Fruit fly (Drosophila melanogaster) Kc167 (cell line): ENCODE data around the gene run.

Source experiments
- Myc ChIP-seq: fragments of >200 bp; optimal IDR thresholded peaks from 2 replicates; lab custom pipeline; 2017; ENCODE audit warnings: missing external identifiers
- Sin3A ChIP-seq: fragments of >200 bp; optimal IDR thresholded peaks from 2 replicates; lab custom pipeline; 2018; ENCODE audit warnings: missing external identifiers
- h ChIP-seq: fragments of >200 bp; optimal IDR thresholded peaks from 3 replicates; lab custom pipeline; 2018; ENCODE audit warnings: missing external identifiers
- insv ChIP-seq: fragments of >200 bp; optimal IDR thresholded peaks from 3 replicates; lab custom pipeline; 2018; ENCODE audit warnings: missing external identifiers
- psq ChIP-seq: fragments of >200 bp; optimal IDR thresholded peaks from 2 replicates; lab custom pipeline; 2017; ENCODE audit warnings: missing external identifiers
- ttk ChIP-seq: sonication (Bioruptor generic); optimal IDR thresholded peaks from 2 replicates; lab custom pipeline; 2017; ENCODE audit warnings: missing external identifiers

run gene

DNA sequence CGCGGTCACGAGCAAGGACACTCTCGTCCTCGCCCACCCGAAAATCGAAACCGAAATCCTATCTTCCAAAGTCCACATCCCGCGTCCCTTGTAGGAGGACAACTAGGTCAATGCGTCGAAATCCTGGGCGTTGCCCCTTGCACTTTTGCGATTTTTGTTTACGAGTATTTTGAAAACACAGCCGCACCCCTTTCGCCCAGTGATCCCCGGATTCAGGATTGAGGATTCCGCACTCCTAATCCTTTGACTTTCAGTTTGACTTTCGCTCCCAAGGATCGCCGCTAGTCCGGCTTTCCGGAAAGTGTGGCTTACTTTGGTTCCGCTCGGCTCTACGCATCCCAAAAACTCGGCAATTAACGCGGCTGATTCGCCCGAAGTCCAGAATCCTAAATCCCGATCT lies 10.1 kb upstream of the run start:
- TF ChIP-seq psq (lab: Kevin White, UChicago) (no peak), Sin3A (lab: Kevin White, UChicago) (no peak), h (no peak), ttk (no peak), insv (no peak), Myc (lab: Kevin White, UChicago) (no peak)

DNA sequence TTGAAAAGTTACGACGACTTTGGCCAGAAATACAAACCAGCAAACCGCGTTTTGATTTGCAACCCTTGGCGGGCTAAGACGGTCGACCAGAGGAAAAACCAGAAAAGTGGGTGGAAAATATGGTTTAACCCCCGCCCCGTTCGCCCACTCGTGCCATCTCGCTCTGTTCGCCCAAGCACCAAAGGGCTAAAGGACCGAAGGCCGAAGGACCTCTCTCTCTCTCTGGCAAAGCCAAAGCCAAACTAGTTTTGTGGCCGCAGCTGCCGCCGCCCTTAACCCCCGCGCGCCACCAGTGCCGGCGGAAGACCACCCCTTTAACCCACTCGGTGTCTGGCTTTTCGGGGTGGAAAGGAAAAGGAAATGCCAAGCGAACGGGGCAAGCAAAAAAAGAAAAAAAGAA lies 3.2 kb upstream of the run start:
- no peak for TF ChIP-seq h
- TF ChIP-seq insv: no peak
- no peak for TF ChIP-seq ttk
- no peak for TF ChIP-seq Myc (lab: Kevin White, UChicago)
- no peak for TF ChIP-seq Sin3A (lab: Kevin White, UChicago)

DNA sequence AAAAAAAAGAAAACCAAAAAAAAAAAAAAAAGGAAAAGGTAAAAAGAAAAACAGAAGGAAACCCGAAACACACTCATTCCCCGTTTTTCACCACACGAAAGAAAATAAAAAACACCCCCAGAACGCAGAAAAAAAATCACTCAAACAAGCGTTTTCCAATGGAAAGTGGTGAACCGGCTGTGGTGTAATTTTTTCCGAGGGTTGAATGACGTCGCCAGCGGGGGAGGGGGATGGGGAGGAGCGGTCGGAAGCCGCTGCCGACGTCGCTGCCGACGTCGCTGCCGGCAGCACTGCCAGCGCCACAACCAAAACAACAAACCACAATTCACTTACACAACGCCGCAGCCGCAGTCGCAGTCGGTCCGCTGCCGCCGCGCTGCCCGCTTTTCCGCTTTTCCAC lies 966 bp upstream of the run start:
- no peak for TF ChIP-seq Myc (lab: Kevin White, UChicago)
- TF ChIP-seq ttk: no peak
- TF ChIP-seq psq (lab: Kevin White, UChicago): no peak
- no peak for TF ChIP-seq h
- no peak for TF ChIP-seq Sin3A (lab: Kevin White, UChicago)
- no peak for TF ChIP-seq insv

DNA sequence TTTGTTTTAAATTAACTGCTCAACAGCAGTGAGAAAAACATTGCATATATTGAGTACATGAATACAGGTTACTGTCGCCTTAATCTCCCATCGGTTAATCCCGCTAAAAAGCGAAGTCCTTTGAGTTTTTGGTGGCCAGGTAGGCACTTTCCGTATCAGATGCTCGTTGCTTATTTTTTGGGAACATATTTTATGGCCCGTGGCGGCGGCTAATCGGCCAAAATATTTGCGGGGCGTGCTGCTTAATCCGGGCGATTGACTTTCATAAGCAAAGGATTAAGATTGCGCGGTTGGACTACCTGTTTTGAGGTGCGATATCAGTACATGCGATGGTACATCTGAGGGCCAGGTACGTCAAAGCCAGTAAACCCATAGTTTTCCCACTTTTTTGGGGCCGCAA lies 743 bp downstream of the run start:
- TF ChIP-seq psq (lab: Kevin White, UChicago): no peak
- TF ChIP-seq h: no peak
- TF ChIP-seq ttk: no peak
- no peak for TF ChIP-seq insv

dm6 chrX:20693814-20694452 lies 3.5 kb downstream of the run start:
- TF ChIP-seq insv (no peak), psq (lab: Kevin White, UChicago) (no peak), Sin3A (lab: Kevin White, UChicago) (no peak), ttk (no peak), Myc (lab: Kevin White, UChicago) (no peak), h (no peak)

DNA sequence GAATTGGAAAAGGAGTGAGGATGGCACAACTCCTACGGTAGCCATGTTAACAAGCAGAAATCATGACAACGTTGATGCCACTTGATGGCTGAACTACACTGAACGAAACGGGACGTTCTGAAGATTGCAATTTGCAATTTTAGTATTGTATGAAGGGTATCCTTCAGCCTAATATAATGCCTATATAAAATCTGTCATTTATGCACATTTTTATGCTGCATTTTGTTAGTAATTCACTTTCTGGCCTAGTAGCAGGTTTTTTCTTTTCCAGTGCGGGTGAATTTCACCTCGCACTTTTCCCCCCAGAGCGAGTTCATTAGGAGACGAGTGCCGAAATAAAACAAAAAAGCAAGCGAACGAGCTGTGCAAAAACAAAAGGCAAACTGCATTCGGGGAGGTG lies 12.4 kb downstream of the run start:
- TF ChIP-seq Myc (lab: Kevin White, UChicago) (no peak), insv (no peak), Sin3A (lab: Kevin White, UChicago) (no peak), h (no peak), psq (lab: Kevin White, UChicago) (no peak), ttk (no peak)

DNA sequence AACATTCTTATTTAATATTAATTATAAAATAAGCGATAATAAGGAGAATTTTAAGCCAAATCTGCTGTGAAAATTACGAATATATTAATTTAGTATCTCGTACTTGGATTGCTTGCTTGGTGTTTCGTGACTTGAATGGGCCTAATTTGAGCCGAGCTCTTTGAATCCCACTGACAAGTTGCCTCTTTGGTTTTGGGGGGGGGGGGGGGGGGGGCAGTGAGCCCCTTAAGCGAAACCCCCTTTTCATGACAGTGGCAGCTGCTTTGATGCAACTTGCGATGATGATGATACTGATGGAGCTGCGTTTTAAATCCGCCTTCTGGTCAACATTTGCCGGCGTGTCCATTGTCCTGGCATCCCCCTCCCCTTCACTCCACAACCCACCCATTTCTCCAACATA lies 13.9 kb downstream of the run start:
- TF ChIP-seq psq (lab: Kevin White, UChicago): no peak
- no peak for TF ChIP-seq ttk
- TF ChIP-seq Myc (lab: Kevin White, UChicago): no peak
- TF ChIP-seq h: no peak
- no peak for TF ChIP-seq insv
- no peak for TF ChIP-seq Sin3A (lab: Kevin White, UChicago)

- TF ChIP-seq psq (lab: Kevin White, UChicago) (no peak), Myc (lab: Kevin White, UChicago) (no peak), ttk (no peak), h (no peak), insv (no peak), Sin3A (lab: Kevin White, UChicago) (no peak)
Measured at dm6 chrX:20709682-20710081, 19.2 kb downstream of the run start.

- TF ChIP-seq ttk (no peak), psq (lab: Kevin White, UChicago) (no peak), h (no peak), Myc (lab: Kevin White, UChicago) (no peak), insv (no peak), Sin3A (lab: Kevin White, UChicago) (no peak)
Measured at dm6 chrX:20713317-20713716, 22.8 kb downstream of the run start.

DNA sequence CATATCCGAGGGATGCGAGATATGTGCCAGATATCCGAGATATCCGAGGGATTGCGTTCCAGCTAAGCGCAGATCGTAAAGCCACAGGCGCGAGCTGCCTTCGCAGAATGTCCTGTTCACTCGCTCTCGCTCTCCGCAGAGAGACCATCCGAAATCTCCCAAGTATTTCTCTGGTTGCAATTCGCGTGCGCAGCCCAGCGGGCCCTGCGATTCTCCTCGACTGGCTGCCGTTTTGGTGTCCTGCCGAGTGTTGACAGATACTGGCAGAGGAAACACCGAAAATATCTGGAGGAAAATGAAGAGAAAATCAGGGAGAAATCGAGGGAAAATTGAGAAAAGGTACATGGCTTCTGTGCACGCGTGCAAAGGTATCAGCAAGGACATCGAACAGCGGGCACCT lies 27.0 kb downstream of the run start:
- TF ChIP-seq insv: no peak
- TF ChIP-seq psq (lab: Kevin White, UChicago): no peak
- no peak for TF ChIP-seq Myc (lab: Kevin White, UChicago)

dm6 chrX:20721724-20722344 lies 31.4 kb downstream of the run start:
- TF ChIP-seq Sin3A (lab: Kevin White, UChicago): no peak
- no peak for TF ChIP-seq ttk
- TF ChIP-seq Myc (lab: Kevin White, UChicago): no peak
- TF ChIP-seq insv: no peak
- no peak for TF ChIP-seq h
- no peak for TF ChIP-seq psq (lab: Kevin White, UChicago)

DNA sequence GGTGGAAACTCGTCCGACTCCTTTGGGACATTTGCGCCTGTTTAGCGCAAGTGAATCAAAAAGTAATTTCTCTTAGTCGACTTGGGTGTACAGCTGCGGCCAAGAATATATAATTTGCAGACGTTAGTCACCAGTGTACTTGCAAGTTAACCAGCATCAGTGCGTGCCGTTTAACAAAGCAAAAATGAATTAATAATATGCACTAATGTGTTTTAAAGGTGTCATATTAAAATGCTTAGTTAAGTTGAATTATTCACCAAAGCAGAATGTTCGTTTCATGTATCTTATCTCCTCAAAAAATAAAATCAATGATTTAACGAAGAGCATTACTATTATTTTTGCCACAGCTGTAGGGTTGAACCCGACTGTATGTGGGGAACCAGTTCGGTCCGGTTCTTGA lies 32.7 kb downstream of the run start:
- TF ChIP-seq insv: no peak
- no peak for TF ChIP-seq psq (lab: Kevin White, UChicago)
- TF ChIP-seq Myc (lab: Kevin White, UChicago): no peak
- no peak for TF ChIP-seq h
- TF ChIP-seq Sin3A (lab: Kevin White, UChicago): no peak
- TF ChIP-seq ttk: no peak

- no peak for TF ChIP-seq psq (lab: Kevin White, UChicago)
Measured at dm6 chrX:20724475-20724874, 34.0 kb downstream of the run start.

dm6 chrX:20728591-20728990 lies 38.1 kb downstream of the run start:
- TF ChIP-seq insv: no peak
- no peak for TF ChIP-seq ttk
- TF ChIP-seq Sin3A (lab: Kevin White, UChicago): no peak
- TF ChIP-seq h: no peak
- no peak for TF ChIP-seq psq (lab: Kevin White, UChicago)
- no peak for TF ChIP-seq Myc (lab: Kevin White, UChicago)
